Worm (Caenorhabditis elegans) whole organism, young adult: ENCODE measurements around the gene Y62H9A.11.

ENCODE experiments used
- F10E7.11 ChIP-seq: sonication (generic microtip); optimal IDR thresholded peaks from 2 replicates; lab custom pipeline; 2017; ENCODE audit warnings: mild to moderate bottlenecking, missing genetic modification characterization, moderate library complexity, missing compliant biosample characterization
- F55B11.4 ChIP-seq: sonication (generic microtip); optimal IDR thresholded peaks from 2 replicates; lab custom pipeline; 2016; ENCODE audit warnings: missing compliant biosample characterization, missing genetic modification characterization, borderline replicate concordance; ENCODE audit not compliant: insufficient read depth
- F57A8.1 ChIP-seq: fragments of 200-800 bp; sonication (Bioruptor generic); optimal IDR thresholded peaks from 2 replicates; lab custom pipeline; 2018; ENCODE audit warnings: mild to moderate bottlenecking, missing genetic modification characterization, moderate library complexity, missing compliant biosample characterization
- F57C9.4 ChIP-seq: sonication (generic microtip); optimal IDR thresholded peaks from 2 replicates; lab custom pipeline; 2017; ENCODE audit warnings: mild to moderate bottlenecking, missing genetic modification characterization, missing compliant biosample characterization
- K12H6.12 ChIP-seq: fragments of 200-800 bp; sonication (Bioruptor generic); optimal IDR thresholded peaks from 2 replicates; lab custom pipeline; 2018; ENCODE audit warnings: mild to moderate bottlenecking, missing genetic modification characterization, missing compliant biosample characterization
- T26A5.8 ChIP-seq: sonication (generic microtip); optimal IDR thresholded peaks from 2 replicates; lab custom pipeline; 2016; ENCODE audit warnings: missing genetic modification characterization, missing compliant biosample characterization
- Y53G8AR.9 ChIP-seq: fragments of 200-800 bp; sonication (Bioruptor generic); conservative IDR thresholded peaks from 2 replicates; pipeline ENCODE4 v1.3.6; 2022; ENCODE audit warnings: missing genetic modification reagents, missing genetic modification characterization, missing compliant biosample characterization
- Y79H2A.3 ChIP-seq: fragments of 200-800 bp; sonication (Bioruptor generic); conservative IDR thresholded peaks from 2 replicates; pipeline ENCODE4 v1.3.6; 2022; ENCODE audit warnings: missing genetic modification reagents, missing genetic modification characterization, missing compliant biosample characterization
- akir-1 ChIP-seq: fragments of 200-800 bp; sonication (Bioruptor generic); optimal IDR thresholded peaks from 2 replicates; lab custom pipeline; 2018; ENCODE audit warnings: mild to moderate bottlenecking, missing genetic modification characterization, moderate library complexity, missing compliant biosample characterization
- attf-3 ChIP-seq: fragments of 200-800 bp; sonication (Bioruptor generic); conservative IDR thresholded peaks from 2 replicates; pipeline ENCODE4 v1.3.6; 2022; ENCODE audit warnings: missing genetic modification reagents, missing genetic modification characterization, missing compliant biosample characterization
- attf-5 ChIP-seq: fragments of 200-800 bp; sonication (Bioruptor generic); optimal IDR thresholded peaks from 2 replicates; lab custom pipeline; 2018; ENCODE audit warnings: mild to moderate bottlenecking, missing genetic modification characterization, missing compliant biosample characterization
- attf-6 ChIP-seq: fragments of 200-800 bp; sonication (Bioruptor generic); IDR thresholded peaks from 2 replicates; pipeline ENCODE4 v1.3.6; 2022; ENCODE audit warnings: missing genetic modification reagents, missing genetic modification characterization, missing compliant biosample characterization
- bed-1 ChIP-seq: fragments of 200-800 bp; sonication (Bioruptor generic); IDR thresholded peaks from 2 replicates; pipeline ENCODE4 v1.3.6; 2022; ENCODE audit warnings: missing genetic modification reagents, missing genetic modification characterization, missing compliant biosample characterization
- cebp-1 ChIP-seq, 2 experiments: fragments of 200-800 bp in 1 of 2; sonication (Bioruptor generic) in 1 of 2; sonication (generic microtip) in 1 of 2; IDR thresholded peaks in 1 of 2; optimal IDR thresholded peaks in 1 of 2; 2 replicates each; pipeline versions ENCODE4 v1.3.6 to Lab custom; 2017 to 2022; ENCODE audit warnings: missing compliant biosample characterization in 2 of 2, missing genetic modification characterization in 2 of 2, mild to moderate bottlenecking in 1 of 2, missing genetic modification reagents in 1 of 2, moderate library complexity in 1 of 2
- ceh-100 ChIP-seq: fragments of 200-800 bp; sonication (Bioruptor generic); IDR thresholded peaks from 2 replicates; pipeline ENCODE4 v1.3.6; 2022; ENCODE audit warnings: missing genetic modification reagents, missing genetic modification characterization, missing compliant biosample characterization
- ceh-58 ChIP-seq: fragments of 200-800 bp; sonication (Bioruptor generic); IDR thresholded peaks from 2 replicates; pipeline ENCODE4 v1.3.6; 2022; ENCODE audit warnings: missing genetic modification characterization, missing compliant biosample characterization
- ceh-79 ChIP-seq: sonication (generic microtip); optimal IDR thresholded peaks from 2 replicates; lab custom pipeline; 2017; ENCODE audit warnings: mild to moderate bottlenecking, missing genetic modification characterization, missing compliant biosample characterization
- die-1 ChIP-seq: sonication (generic microtip); optimal IDR thresholded peaks from 2 replicates; lab custom pipeline; 2016; ENCODE audit warnings: missing genotype, mild to moderate bottlenecking, missing genetic modification characterization, missing compliant biosample characterization
- dox-1 ChIP-seq: fragments of 200-800 bp; sonication (Bioruptor generic); IDR thresholded peaks from 2 replicates; pipeline ENCODE4 v1.3.6; 2022; ENCODE audit warnings: missing genetic modification reagents, missing genetic modification characterization, missing compliant biosample characterization
- dpl-1 ChIP-seq: fragments of 150-350 bp; optimal IDR thresholded peaks from 2 replicates; lab custom pipeline; 2014; ENCODE audit warnings: missing biosample characterization, missing genetic modification reagents, missing genetic modification characterization
- efl-1 ChIP-seq: fragments of 150-350 bp; optimal IDR thresholded peaks from 2 replicates; lab custom pipeline; 2014; ENCODE audit warnings: missing biosample characterization, missing genetic modification reagents, missing genetic modification characterization
- him-1 ChIP-seq: sonication (generic microtip); optimal IDR thresholded peaks from 2 replicates; lab custom pipeline; 2016; ENCODE audit warnings: missing genotype, missing genetic modification reagents, missing genetic modification characterization, missing compliant biosample characterization
- hlh-26 ChIP-seq: fragments of 200-800 bp; sonication (Bioruptor generic); conservative IDR thresholded peaks from 2 replicates; pipeline ENCODE4 v1.3.6; 2022; ENCODE audit warnings: missing genetic modification reagents, missing genetic modification characterization, missing compliant biosample characterization
- hmg-20 ChIP-seq: fragments of 200-800 bp; sonication (Bioruptor generic); IDR thresholded peaks from 2 replicates; pipeline ENCODE4 v1.3.6; 2022; ENCODE audit warnings: missing genetic modification reagents, missing genetic modification characterization, missing compliant biosample characterization
- lin-26 ChIP-seq: fragments of 200-800 bp; sonication (Bioruptor generic); IDR thresholded peaks from 2 replicates; pipeline ENCODE4 v1.3.6; 2022; ENCODE audit warnings: missing genetic modification reagents, missing genetic modification characterization, missing compliant biosample characterization
- lin-40 ChIP-seq: sonication (generic microtip); optimal IDR thresholded peaks from 2 replicates; lab custom pipeline; 2016; ENCODE audit warnings: missing genetic modification characterization, mild to moderate bottlenecking, missing compliant biosample characterization, missing genotype, missing genetic modification reagents
- lsl-1 ChIP-seq: fragments of 200-800 bp; sonication (Bioruptor generic); optimal IDR thresholded peaks from 2 replicates; lab custom pipeline; 2018; ENCODE audit warnings: mild to moderate bottlenecking, missing genetic modification characterization, moderate library complexity, missing compliant biosample characterization
- madf-3 ChIP-seq: fragments of 200-800 bp; sonication (Bioruptor generic); IDR thresholded peaks from 2 replicates; pipeline ENCODE4 v1.3.6; 2022; ENCODE audit warnings: missing genetic modification reagents, missing genetic modification characterization, missing compliant biosample characterization
- madf-6 ChIP-seq: fragments of 200-800 bp; sonication (Bioruptor generic); IDR thresholded peaks from 2 replicates; pipeline ENCODE4 v1.3.6; 2022; ENCODE audit warnings: missing genetic modification reagents, missing genetic modification characterization, missing compliant biosample characterization
- nfya-2 ChIP-seq: fragments of 200-800 bp; sonication (Bioruptor generic); IDR thresholded peaks from 2 replicates; pipeline ENCODE4 v1.3.6; 2022; ENCODE audit warnings: missing genetic modification reagents, missing genetic modification characterization, missing compliant biosample characterization
- nhr-120 ChIP-seq: fragments of 200-800 bp; sonication (Bioruptor generic); IDR thresholded peaks from 2 replicates; pipeline ENCODE4 v1.3.6; 2022; ENCODE audit warnings: missing genetic modification characterization, missing compliant biosample characterization
- nhr-90 ChIP-seq: sonication (generic microtip); optimal IDR thresholded peaks from 2 replicates; lab custom pipeline; 2016; ENCODE audit warnings: missing genotype, mild to moderate bottlenecking, missing genetic modification characterization, missing compliant biosample characterization
- rcor-1 ChIP-seq: fragments of 200-800 bp; sonication (Bioruptor generic); IDR thresholded peaks from 2 replicates; pipeline ENCODE4 v1.3.6; 2022; ENCODE audit warnings: missing genetic modification reagents, missing genetic modification characterization, missing compliant biosample characterization
- rec-8 ChIP-seq, 2 experiments: sonication (generic microtip); optimal IDR thresholded peaks; 2 replicates each; lab custom pipeline; 2016; ENCODE audit warnings: mild to moderate bottlenecking in 2 of 2, missing genetic modification characterization in 2 of 2, missing genetic modification reagents in 2 of 2, missing genotype in 2 of 2, missing biosample characterization in 1 of 2, missing compliant biosample characterization in 1 of 2, moderate library complexity in 1 of 2
- repo-1 ChIP-seq: sonication (generic microtip); optimal IDR thresholded peaks from 2 replicates; lab custom pipeline; 2017; ENCODE audit warnings: mild to moderate bottlenecking, missing genetic modification characterization, missing compliant biosample characterization
- rpc-1 ChIP-seq, 2 experiments: fragments of 150-350 bp in 1 of 2; sonication (generic microtip) in 1 of 2; optimal IDR thresholded peaks; 2 replicates each; lab custom pipeline; 2014 to 2018; ENCODE audit warnings: missing biosample characterization in 1 of 2, missing genetic modification characterization in 1 of 2, missing genetic modification reagents in 1 of 2, missing genotype in 1 of 2
- snpc-1.1 ChIP-seq: sonication (generic microtip); optimal IDR thresholded peaks from 2 replicates; lab custom pipeline; 2017; ENCODE audit warnings: missing genetic modification characterization, mild to moderate bottlenecking, missing compliant biosample characterization, antibody characterized with exemption, moderate library complexity, missing genotype, missing genetic modification reagents; ENCODE audit not compliant: insufficient read depth
- snpc-3.4 ChIP-seq: sonication (generic microtip); optimal IDR thresholded peaks from 2 replicates; lab custom pipeline; 2017; ENCODE audit warnings: missing genetic modification characterization, mild to moderate bottlenecking, missing compliant biosample characterization, antibody characterized with exemption, moderate library complexity, missing genotype, missing genetic modification reagents
- snpc-4 ChIP-seq, 5 experiments: fragments of 150-350 bp in 1 of 5; sonication (generic microtip) in 4 of 5; optimal IDR thresholded peaks; 2 replicates each; lab custom pipeline; 2014 to 2018; ENCODE audit warnings: missing genetic modification characterization in 5 of 5, missing biosample characterization in 3 of 5, antibody characterized with exemption in 2 of 5, mild to moderate bottlenecking in 2 of 5, missing compliant biosample characterization in 2 of 5, missing genotype in 2 of 5, moderate library complexity in 2 of 5, missing genetic modification reagents in 1 of 5
- somi-1 ChIP-seq: fragments of 200-800 bp; sonication (Bioruptor generic); optimal IDR thresholded peaks from 2 replicates; lab custom pipeline; 2018; ENCODE audit warnings: mild to moderate bottlenecking, missing genetic modification characterization, missing compliant biosample characterization
- sptf-2 ChIP-seq: fragments of 200-800 bp; sonication (Bioruptor generic); optimal IDR thresholded peaks from 2 replicates; lab custom pipeline; 2018; ENCODE audit warnings: mild to moderate bottlenecking, missing genetic modification characterization, missing compliant biosample characterization
- unc-62 ChIP-seq: fragments of 150-350 bp; optimal IDR thresholded peaks from 2 replicates; lab custom pipeline; 2014; ENCODE audit warnings: missing biosample characterization, missing genetic modification reagents, missing genetic modification characterization
- zim-3 ChIP-seq: sonication (generic microtip); optimal IDR thresholded peaks from 2 replicates; lab custom pipeline; 2017; ENCODE audit warnings: mild to moderate bottlenecking, missing genetic modification characterization, moderate library complexity, missing compliant biosample characterization
- ztf-18 ChIP-seq: sonication (generic microtip); optimal IDR thresholded peaks from 2 replicates; lab custom pipeline; 2016; ENCODE audit warnings: missing genotype, mild to moderate bottlenecking, missing genetic modification characterization, missing compliant biosample characterization
- ztf-26 ChIP-seq: sonication (generic microtip); optimal IDR thresholded peaks from 2 replicates; lab custom pipeline; 2017; ENCODE audit warnings: missing genetic modification characterization, missing compliant biosample characterization
- ztf-28 ChIP-seq: fragments of 200-800 bp; sonication (Bioruptor generic); IDR thresholded peaks from 2 replicates; pipeline ENCODE4 v1.3.6; 2022; ENCODE audit warnings: missing genetic modification reagents, missing genetic modification characterization, missing compliant biosample characterization

Gene Y62H9A.11

DNA sequence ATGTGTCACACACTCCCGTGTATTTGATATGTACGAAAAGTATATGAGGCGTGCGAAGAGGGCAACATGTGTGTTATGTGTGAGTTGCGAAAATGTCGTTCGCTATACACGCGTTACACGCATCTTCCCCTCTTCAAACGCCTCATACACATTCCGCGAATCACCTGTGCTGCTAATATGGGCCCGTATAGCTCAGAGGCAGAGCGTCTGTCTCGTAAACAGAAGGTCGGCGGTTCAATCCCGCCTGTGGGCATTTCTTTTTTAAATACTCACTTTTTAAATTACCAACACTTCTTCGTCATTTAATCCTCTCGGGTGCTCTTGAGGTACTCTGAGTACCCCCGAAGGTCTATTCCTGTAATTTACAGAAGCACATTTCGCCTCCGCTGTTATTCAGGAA, 26.4 kb upstream of the Y62H9A.11 start (continued):
- TF ChIP-seq rec-8 (tag; optimal IDR thresholded peaks at IDR 0.05; lab: Kevin White, UChicago) (peak in 1 of 2 experiments; percentile 50), repo-1 (tag; lab: Kevin White, UChicago) (no peak), ztf-18 (tag; lab: Kevin White, UChicago) (peak; percentile 58), snpc-1.1 (tag; lab: Kevin White, UChicago) (no peak), K12H6.12 (tag; lab: Kevin White, UChicago) (no peak), hmg-20 (GFP tag; lab: Robert Waterston, UW) (peak; percentile 16; the same call in 1 of the 2 replicates), Y79H2A.3 (GFP tag; lab: Robert Waterston, UW) (no peak), efl-1 (GFP tag; lab: Kevin White, UChicago) (no peak), ceh-79 (tag; lab: Kevin White, UChicago) (no peak), nhr-120 (no peak), sptf-2 (GFP tag; lab: Kevin White, UChicago) (peak; percentile 46), lin-40 (tag; lab: Kevin White, UChicago) (no peak), F57A8.1 (peak; percentile 22), attf-6 (GFP tag; lab: Robert Waterston, UW) (peak; percentile 63), Y53G8AR.9 (GFP tag; lab: Robert Waterston, UW) (no peak), nhr-90 (tag; lab: Kevin White, UChicago) (peak; percentile 79), T26A5.8 (tag; lab: Kevin White, UChicago) (no peak), lin-26 (GFP tag; lab: Robert Waterston, UW) (no peak), ztf-26 (tag; lab: Kevin White, UChicago) (no peak), zim-3 (tag; lab: Kevin White, UChicago) (peak; percentile 14), ceh-100 (no peak), F55B11.4 (no peak), somi-1 (peak; percentile 6), nfya-2 (GFP tag; lab: Robert Waterston, UW) (no peak), lsl-1 (GFP tag; lab: Kevin White, UChicago) (no peak), hlh-26 (GFP tag; lab: Robert Waterston, UW) (no peak), ztf-28 (GFP tag; lab: Robert Waterston, UW) (peak; percentile 71; the same call in 1 of the 2 replicates), attf-3 (no peak), dox-1 (GFP tag; lab: Robert Waterston, UW) (peak; percentile 79; the same call in 1 of the 2 replicates), him-1 (tag; lab: Kevin White, UChicago) (peak; percentile 87), attf-5 (GFP tag; lab: Kevin White, UChicago) (peak; percentile 70), cebp-1 (GFP tag; IDR thresholded peaks at IDR 0.05; lab: Robert Waterston, UW) (0 out of 2 replicates have a peak, but pooled peaks have one; percentile 30), cebp-1 (tag; optimal IDR thresholded peaks at IDR 0.05; lab: Kevin White, UChicago) (no peak), madf-3 (GFP tag; lab: Robert Waterston, UW) (0 out of 2 replicates have a peak, but pooled peaks have one; percentile 17), F10E7.11 (no peak), bed-1 (GFP tag; lab: Robert Waterston, UW) (peak; percentile 56; the same call in 1 of the 2 replicates), madf-6 (GFP tag; lab: Robert Waterston, UW) (no peak; the same call in 1 of the 2 replicates), unc-62 (GFP tag; lab: Kevin White, UChicago) (no peak), die-1 (tag; lab: Kevin White, UChicago) (peak; percentile 84), ceh-58 (GFP tag; lab: Robert Waterston, UW) (no peak), F57C9.4 (tag; lab: Kevin White, UChicago) (no peak), snpc-4 (GFP tag; optimal IDR thresholded peaks at IDR 0.05; lab: Kevin White, UChicago) (peak; percentile 39), snpc-4 (tag; optimal IDR thresholded peaks at IDR 0.05; lab: Kevin White, UChicago) (peak in 2 of 4 experiments; percentile 56 to 70), rcor-1 (GFP tag; lab: Robert Waterston, UW) (peak; percentile 27; the same call in 1 of the 2 replicates), dpl-1 (GFP tag; lab: Kevin White, UChicago) (no peak), rpc-1 (optimal IDR thresholded peaks at IDR 0.05; lab: Kevin White, UChicago) (peak; percentile 71), rpc-1 (tag; optimal IDR thresholded peaks at IDR 0.05; lab: Kevin White, UChicago) (peak; percentile 93), snpc-3.4 (peak; percentile 62), akir-1 (no peak)
